Fruit fly (Drosophila melanogaster) S2 (cell line): ENCODE results near the gene GstZ1.

Source experiments
- CG8478 ChIP-seq: fragments of >200 bp; optimal IDR thresholded peaks from 2 replicates; lab custom pipeline; 2018
- CTCF ChIP-seq, 2 experiments: fragments of >200 bp; optimal IDR thresholded peaks; 2 replicates each; lab custom pipeline; 2018

DNA sequence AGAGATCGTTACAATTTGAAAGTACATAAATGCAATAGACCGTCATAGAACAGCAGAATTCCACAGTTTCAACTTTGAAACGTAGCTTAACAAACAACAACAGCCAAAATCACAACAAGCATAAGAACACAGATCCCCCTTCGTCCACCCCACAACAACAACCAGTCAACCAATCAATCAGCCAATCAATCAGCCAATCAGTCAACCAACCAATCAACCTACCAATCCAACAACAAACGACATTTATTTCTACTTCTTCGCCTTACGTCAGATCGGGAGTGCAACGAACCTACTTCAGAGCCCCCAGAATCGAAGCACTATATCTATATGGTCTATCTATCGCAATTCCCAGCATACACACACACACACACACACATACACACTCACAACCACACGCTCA lies 5.7 kb downstream of the GstZ1 start:
- no peak for TF ChIP-seq CTCF (optimal IDR thresholded peaks at IDR 0.05; lab: Kevin White, UChicago)
- TF ChIP-seq CG8478 = no peak
